Worm (Caenorhabditis elegans) whole organism, L4 larva: ENCODE data around the gene B0280.9.
A peak's percentile ranks its signal among the peaks of the same experiment; 100 is the strongest.

Experiments
- D1046.2 ChIP-seq: fragments of 200-800 bp; sonication (Bioruptor generic); IDR thresholded peaks from 2 replicates; pipeline ENCODE4 v1.3.6; 2022; ENCODE audit warnings: missing genetic modification characterization, missing compliant biosample characterization
- R02D3.7 ChIP-seq: fragments of 150-350 bp; sonication (generic microtip); optimal IDR thresholded peaks from 3 replicates; lab custom pipeline; 2014; ENCODE audit warnings: missing biosample characterization, missing genetic modification characterization
- ZK337.2 ChIP-seq: fragments of 200-800 bp; sonication (Bioruptor generic); IDR thresholded peaks from 2 replicates; pipeline ENCODE4 v1.3.6; 2022; ENCODE audit warnings: missing genetic modification reagents, missing genetic modification characterization, missing compliant biosample characterization
- aha-1 ChIP-seq: fragments of 150-350 bp; peaks from one replicate; lab custom pipeline; 2014; ENCODE audit warnings: missing biosample characterization, missing genetic modification characterization
- aly-2 ChIP-seq: sonication (generic microtip); optimal IDR thresholded peaks from 2 replicates; lab custom pipeline; 2018; ENCODE audit warnings: missing biosample characterization, missing genetic modification characterization
- attf-4 ChIP-seq: sonication (generic microtip); optimal IDR thresholded peaks from 3 replicates; lab custom pipeline; 2017; ENCODE audit warnings: missing biosample characterization, missing genetic modification characterization
- ceh-20 ChIP-seq: fragments of 200-800 bp; sonication (Bioruptor generic); IDR thresholded peaks from 2 replicates; pipeline ENCODE4 v1.3.6; 2022; ENCODE audit warnings: missing genetic modification reagents, missing genetic modification characterization, missing compliant biosample characterization
- ceh-32 ChIP-seq: sonication (generic microtip); optimal IDR thresholded peaks from 2 replicates; lab custom pipeline; 2016; ENCODE audit warnings: mild to moderate bottlenecking, missing genetic modification characterization, missing compliant biosample characterization; ENCODE audit not compliant: poor library complexity
- ces-1 ChIP-seq: fragments of 150-350 bp; sonication (generic microtip); optimal IDR thresholded peaks from 4 replicates; lab custom pipeline; 2014; ENCODE audit warnings: missing biosample characterization, missing genetic modification reagents, missing genetic modification characterization
- daf-16 ChIP-seq, 3 experiments: sonication (generic microtip); optimal IDR thresholded peaks; 2 replicates each; lab custom pipeline; 2016 to 2017; ENCODE audit warnings: missing genetic modification characterization in 3 of 3, missing genetic modification reagents in 3 of 3, mild to moderate bottlenecking in 2 of 3, missing compliant biosample characterization in 2 of 3, missing biosample characterization in 1 of 3, moderate library complexity in 1 of 3
- dmd-6 ChIP-seq: fragments of 200-800 bp; sonication (Bioruptor generic); IDR thresholded peaks from 2 replicates; pipeline ENCODE4 v1.3.6; 2022; ENCODE audit warnings: missing genetic modification reagents, missing genetic modification characterization, missing compliant biosample characterization
- dmd-9 ChIP-seq: fragments of 200-800 bp; sonication (Bioruptor generic); IDR thresholded peaks from 2 replicates; pipeline ENCODE4 v1.3.6; 2022; ENCODE audit warnings: missing genetic modification reagents, missing genetic modification characterization, missing compliant biosample characterization
- dve-1 ChIP-seq: sonication (generic microtip); optimal IDR thresholded peaks from 2 replicates; lab custom pipeline; 2017; ENCODE audit warnings: antibody characterized with exemption, mild to moderate bottlenecking, missing genetic modification characterization, missing compliant biosample characterization; ENCODE audit not compliant: insufficient read depth
- egl-43 ChIP-seq: fragments of 200-800 bp; sonication (Bioruptor generic); IDR thresholded peaks from 2 replicates; pipeline ENCODE4 v1.3.6; 2022; ENCODE audit warnings: missing genetic modification reagents, missing genetic modification characterization, missing compliant biosample characterization
- fkh-10 ChIP-seq: fragments of 150-350 bp; optimal IDR thresholded peaks from 2 replicates; lab custom pipeline; 2014; ENCODE audit warnings: missing biosample characterization, missing genetic modification reagents, missing genetic modification characterization
- fos-1 ChIP-seq: fragments of 150-350 bp; optimal IDR thresholded peaks from 2 replicates; lab custom pipeline; 2014; ENCODE audit warnings: missing biosample characterization, missing genetic modification characterization
- hlh-11 ChIP-seq: fragments of 200-800 bp; sonication (Bioruptor generic); optimal IDR thresholded peaks from 2 replicates; lab custom pipeline; 2018; ENCODE audit warnings: mild to moderate bottlenecking, missing genetic modification characterization, missing compliant biosample characterization
- hmg-1.1 ChIP-seq: fragments of 200-800 bp; sonication (Bioruptor generic); IDR thresholded peaks from 2 replicates; pipeline ENCODE4 v1.3.6; 2022; ENCODE audit warnings: missing genetic modification reagents, missing genetic modification characterization, missing compliant biosample characterization
- lin-1 ChIP-seq: fragments of 200-800 bp; sonication (Bioruptor generic); IDR thresholded peaks from 2 replicates; pipeline ENCODE4 v1.3.6; 2022; ENCODE audit warnings: missing genetic modification reagents, missing genetic modification characterization, missing compliant biosample characterization
- lin-13 ChIP-seq: fragments of 150-350 bp; optimal IDR thresholded peaks from 2 replicates; lab custom pipeline; 2014; ENCODE audit warnings: missing biosample characterization, missing genetic modification reagents, missing genetic modification characterization
- lin-15B ChIP-seq: fragments of 150-350 bp; sonication (generic microtip); optimal IDR thresholded peaks from 3 replicates; lab custom pipeline; 2014; ENCODE audit warnings: missing biosample characterization, missing genetic modification characterization
- lsy-2 ChIP-seq, 2 experiments: fragments of 150-350 bp in 1 of 2; sonication (generic microtip) in 1 of 2; optimal IDR thresholded peaks; 2 replicates each; lab custom pipeline; 2014 to 2017; ENCODE audit warnings: missing biosample characterization in 2 of 2, missing genetic modification characterization in 2 of 2
- madf-5 ChIP-seq, 2 experiments: fragments of 200-800 bp; sonication (Bioruptor generic); IDR thresholded peaks; 2 replicates each; pipeline ENCODE4 v1.3.6; 2022; ENCODE audit warnings: missing compliant biosample characterization in 2 of 2, missing genetic modification characterization in 2 of 2
- madf-9 ChIP-seq: fragments of 200-800 bp; sonication (Bioruptor generic); conservative IDR thresholded peaks from 2 replicates; pipeline ENCODE4 v1.3.6; 2022; ENCODE audit warnings: missing genetic modification reagents, missing genetic modification characterization, missing compliant biosample characterization
- mdt-29 ChIP-seq: fragments of 200-800 bp; sonication (Bioruptor generic); IDR thresholded peaks from 2 replicates; pipeline ENCODE4 v1.3.6; 2022; ENCODE audit warnings: missing genetic modification reagents, missing genetic modification characterization, missing compliant biosample characterization
- mxl-3 ChIP-seq: fragments of 200-800 bp; sonication (Bioruptor generic); optimal IDR thresholded peaks from 2 replicates; lab custom pipeline; 2018; ENCODE audit warnings: mild to moderate bottlenecking, missing genetic modification characterization, missing compliant biosample characterization
- nhr-10 ChIP-seq: fragments of 150-350 bp; optimal IDR thresholded peaks from 2 replicates; lab custom pipeline; 2014; ENCODE audit warnings: missing biosample characterization, missing genetic modification characterization
- nhr-11 ChIP-seq: fragments of 150-350 bp; optimal IDR thresholded peaks from 2 replicates; lab custom pipeline; 2014; ENCODE audit warnings: missing biosample characterization, missing genetic modification characterization
- nhr-28 ChIP-seq: fragments of 150-350 bp; optimal IDR thresholded peaks from 2 replicates; lab custom pipeline; 2014; ENCODE audit warnings: missing biosample characterization, missing genetic modification characterization
- nhr-41 ChIP-seq: fragments of 200-800 bp; sonication (Bioruptor generic); IDR thresholded peaks from 2 replicates; pipeline ENCODE4 v1.3.6; 2022; ENCODE audit warnings: missing genetic modification reagents, missing genetic modification characterization, missing compliant biosample characterization
- nhr-48 ChIP-seq: sonication (generic microtip); optimal IDR thresholded peaks from 2 replicates; lab custom pipeline; 2016; ENCODE audit warnings: mild to moderate bottlenecking, missing genetic modification characterization, missing compliant biosample characterization
- nhr-6 ChIP-seq: fragments of 150-350 bp; optimal IDR thresholded peaks from 2 replicates; lab custom pipeline; 2014; ENCODE audit warnings: missing biosample characterization, missing genetic modification characterization
- nhr-76 ChIP-seq: fragments of 150-350 bp; optimal IDR thresholded peaks from 2 replicates; lab custom pipeline; 2014; ENCODE audit warnings: missing biosample characterization, missing genetic modification characterization
- pqm-1 ChIP-seq: sonication (generic microtip); optimal IDR thresholded peaks from 2 replicates; lab custom pipeline; 2017; ENCODE audit warnings: missing biosample characterization, missing genetic modification characterization
- rbr-2 ChIP-seq: sonication (generic microtip); optimal IDR thresholded peaks from 2 replicates; lab custom pipeline; 2016; ENCODE audit warnings: missing genotype, missing genetic modification characterization, missing compliant biosample characterization
- spr-1 ChIP-seq: sonication (generic microtip); optimal IDR thresholded peaks from 2 replicates; lab custom pipeline; 2016; ENCODE audit warnings: mild to moderate bottlenecking, missing genetic modification characterization, missing compliant biosample characterization
- tag-97 ChIP-seq: fragments of 200-800 bp; sonication (Bioruptor generic); IDR thresholded peaks from 2 replicates; pipeline ENCODE4 v1.3.6; 2022; ENCODE audit warnings: missing genetic modification characterization, missing compliant biosample characterization
- unc-130 ChIP-seq: sonication (generic microtip); optimal IDR thresholded peaks from 2 replicates; lab custom pipeline; 2016; ENCODE audit warnings: missing genetic modification reagents, missing genetic modification characterization, missing compliant biosample characterization
- unc-62 ChIP-seq, 3 experiments: fragments of 150-350 bp in 1 of 3; sonication (generic microtip); optimal IDR thresholded peaks in 2 of 3; peaks in 1 of 3; 1 replicate in 1 of 3; 2 replicates in 2 of 3; lab custom pipeline; 2014 to 2017; ENCODE audit warnings: missing biosample characterization in 3 of 3, missing genetic modification characterization in 3 of 3, missing genetic modification reagents in 3 of 3, missing genotype in 1 of 3
- vab-7 ChIP-seq: fragments of 200-800 bp; sonication (Bioruptor generic); IDR thresholded peaks from 2 replicates; pipeline ENCODE4 v1.3.6; 2022; ENCODE audit warnings: missing genetic modification reagents, missing genetic modification characterization, missing compliant biosample characterization

The B0280.9 gene

DNA sequence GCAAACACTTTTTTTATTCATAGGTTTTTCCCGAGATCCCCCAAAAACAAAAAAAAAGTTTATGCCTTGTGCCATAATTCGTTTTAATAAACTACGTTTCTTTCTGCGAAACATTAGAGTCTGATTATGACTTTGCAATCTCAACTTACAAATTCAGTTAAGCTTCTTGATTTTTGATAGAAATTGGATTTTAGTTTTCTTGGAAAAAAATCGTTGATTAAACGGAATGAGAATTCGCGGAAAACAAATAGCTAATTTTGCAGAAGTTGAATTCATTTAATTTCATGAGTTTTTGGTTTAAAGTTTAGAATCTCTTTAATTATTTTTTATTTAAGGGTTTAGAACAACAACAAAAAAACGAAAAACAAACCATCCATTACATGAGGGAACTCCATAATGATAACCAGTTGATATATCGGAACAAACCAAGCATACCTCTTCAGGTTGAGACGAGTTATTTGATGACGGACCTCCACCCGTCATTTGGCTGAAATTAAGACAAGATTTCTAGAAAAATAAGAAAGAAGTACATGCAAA, 7.7 kb downstream of the B0280.9 start, which contains the start of gene nhr-10:
TSS of gene nhr-10 (minus strand) at position 487 of the 537 bp plus-strand sequence.
- TF ChIP-seq nhr-11 (peak; percentile 34), egl-43 (GFP tag; lab: Robert Waterston, UW) (0 out of 2 replicates have a peak, but pooled peaks have one; percentile 45), tag-97 (GFP tag; lab: Robert Waterston, UW) (no peak), lin-13 (GFP tag; lab: Kevin White, UChicago) (no peak), ces-1 (GFP tag; lab: Kevin White, UChicago) (peak; percentile 7), nhr-6 (tag; lab: Kevin White, UChicago) (no peak), madf-9 (GFP tag; lab: Robert Waterston, UW) (no peak), lsy-2 (tag; optimal IDR thresholded peaks at IDR 0.05; lab: Kevin White, UChicago) (peak in 1 of 2 experiments; percentile 44), attf-4 (tag; lab: Kevin White, UChicago) (no peak), unc-130 (GFP tag; lab: Kevin White, UChicago) (no peak), vab-7 (GFP tag; lab: Robert Waterston, UW) (no peak)
- TF ChIP-seq, all 104 proteins: peak for 4

DNA sequence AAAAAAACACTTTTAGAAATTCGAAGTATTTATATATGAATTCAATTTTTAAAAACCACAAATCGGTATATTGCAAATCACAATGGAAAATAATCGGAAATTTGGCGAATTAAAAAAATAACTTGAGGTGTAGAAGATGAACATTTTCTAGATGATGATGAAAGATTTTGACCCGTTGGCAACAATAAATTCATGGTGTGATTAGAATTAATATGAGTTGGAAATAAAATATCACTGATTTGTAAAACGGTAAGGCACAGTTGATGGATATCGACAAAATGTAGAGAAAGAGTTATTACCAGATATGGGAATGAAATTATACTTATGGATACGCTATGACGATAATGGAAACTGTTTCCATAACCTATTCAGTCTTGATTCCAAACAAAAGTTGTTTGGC, 10.4 kb downstream of the B0280.9 start:
- no peak for TF ChIP-seq nhr-76
- peak in 1 of 2 experiments; percentile 91 for TF ChIP-seq unc-62 (GFP tag; optimal IDR thresholded peaks at IDR 0.05 in 1 of 2; lab: Kevin White, UChicago)
- no peak for TF ChIP-seq unc-62 (tag; optimal IDR thresholded peaks at IDR 0.05; lab: Kevin White, UChicago)

DNA sequence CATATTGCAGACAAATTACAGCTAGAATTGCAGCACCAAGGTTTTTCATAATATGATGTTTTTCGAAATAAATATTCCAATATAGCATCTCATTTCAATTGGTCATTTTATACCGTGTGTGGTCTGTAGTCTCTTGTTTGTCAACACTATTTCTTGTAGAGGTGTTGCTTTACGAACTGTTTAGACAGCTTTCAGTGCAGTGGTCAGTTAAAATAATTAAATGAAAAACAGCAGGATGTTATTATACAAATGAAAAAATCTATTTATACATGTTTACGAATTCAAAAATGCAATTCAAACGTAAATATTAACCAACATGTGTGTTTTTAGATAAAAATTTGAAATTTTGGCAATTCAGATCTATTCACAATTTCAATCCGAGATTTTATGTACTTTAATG, 10.9 kb downstream of the B0280.9 start, which contains the start of gene B0280.7:
TSS of gene B0280.7 (minus strand) at position 101 of the 400 bp plus-strand sequence.
- TF ChIP-seq D1046.2 (GFP tag; lab: Robert Waterston, UW): no peak

DNA sequence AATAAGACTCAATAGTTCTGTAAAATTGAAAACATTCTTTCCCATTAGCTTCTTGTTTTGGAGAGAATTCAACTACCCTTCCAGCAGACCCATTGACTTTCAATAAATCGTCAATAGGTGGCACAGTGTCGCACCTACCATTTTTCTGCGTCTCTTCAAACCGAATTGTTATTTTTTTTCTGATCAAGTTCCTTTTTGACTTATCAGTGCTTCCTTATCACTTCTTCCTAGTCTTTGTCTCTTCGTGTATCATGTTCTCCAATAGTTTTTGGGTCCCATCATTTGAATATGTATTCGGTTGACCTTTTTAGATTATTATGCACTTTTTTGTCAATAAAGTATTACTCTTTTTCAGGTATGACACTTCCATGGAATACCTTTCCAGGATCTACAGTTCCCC, 14.7 kb downstream of the B0280.9 start, which contains the start of gene odd-1:
TSS of gene odd-1 (plus strand) at position 349 of the 400 bp plus-strand sequence.
- TF ChIP-seq nhr-28 (peak; percentile 30), pqm-1 (tag; lab: Kevin White, UChicago) (peak; percentile 77), dmd-6 (GFP tag; lab: Robert Waterston, UW) (peak; percentile 24; the same call in 1 of the 2 replicates), aha-1 (tag; lab: Kevin White, UChicago) (peak; percentile 82), lin-13 (GFP tag; lab: Kevin White, UChicago) (no peak), dve-1 (tag; lab: Kevin White, UChicago) (peak; percentile 33), nhr-76 (no peak), daf-16 (GFP tag; optimal IDR thresholded peaks at IDR 0.05; lab: Kevin White, UChicago) (no peak), daf-16 (tag; optimal IDR thresholded peaks at IDR 0.05; lab: Kevin White, UChicago) (peak; percentile 49), aly-2 (no peak), hlh-11 (tag; lab: Kevin White, UChicago) (peak; percentile 9)
- TF ChIP-seq, all 104 proteins: peak for 7

DNA sequence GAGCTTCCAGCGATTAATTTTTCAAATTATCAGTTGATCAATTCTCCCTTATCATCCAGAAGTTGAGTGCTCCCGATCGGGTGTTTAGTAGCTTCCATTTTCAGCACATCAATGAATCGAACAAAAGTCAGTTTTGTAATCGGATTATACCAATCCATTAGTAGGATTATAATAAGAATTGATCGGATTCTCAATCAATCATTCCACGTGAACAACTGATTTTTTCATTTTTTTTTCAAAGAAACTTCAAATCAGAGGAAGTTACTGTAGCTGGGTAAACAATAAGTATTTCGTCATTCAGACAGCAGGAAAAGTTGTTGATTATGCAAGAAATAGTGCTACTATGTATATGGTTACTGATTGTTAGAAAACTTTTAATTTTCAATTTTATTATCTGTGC, 15.8 kb downstream of the B0280.9 start:
- TF ChIP-seq fos-1 (no peak), hmg-1.1 (GFP tag; lab: Robert Waterston, UW) (no peak), ceh-20 (no peak), nhr-6 (tag; lab: Kevin White, UChicago) (no peak), fkh-10 (GFP tag; lab: Kevin White, UChicago) (no peak), nhr-28 (peak; percentile 14), daf-16 (GFP tag; optimal IDR thresholded peaks at IDR 0.05; lab: Kevin White, UChicago) (no peak), daf-16 (tag; optimal IDR thresholded peaks at IDR 0.05; lab: Kevin White, UChicago) (peak; percentile 85), dmd-6 (GFP tag; lab: Robert Waterston, UW) (peak; percentile 14; the same call in 1 of the 2 replicates), lin-1 (GFP tag; lab: Robert Waterston, UW) (0 out of 2 replicates have a peak, but pooled peaks have one; percentile 21), spr-1 (tag; lab: Kevin White, UChicago) (no peak), dmd-9 (GFP tag; lab: Robert Waterston, UW) (no peak), tag-97 (GFP tag; lab: Robert Waterston, UW) (no peak), unc-130 (GFP tag; lab: Kevin White, UChicago) (no peak), hlh-11 (tag; lab: Kevin White, UChicago) (peak; percentile 57), nhr-10 (no peak), nhr-11 (no peak), R02D3.7 (no peak), lin-15B (no peak), pqm-1 (tag; lab: Kevin White, UChicago) (peak; percentile 62), mdt-29 (GFP tag; lab: Robert Waterston, UW) (no peak), rbr-2 (tag; lab: Kevin White, UChicago) (no peak), ceh-32 (tag; lab: Kevin White, UChicago) (no peak), madf-5 (GFP tag; IDR thresholded peaks at IDR 0.05; lab: Robert Waterston, UW) (no peak), ZK337.2 (no peak), nhr-41 (no peak), nhr-48 (tag; lab: Kevin White, UChicago) (no peak), mxl-3 (GFP tag; lab: Kevin White, UChicago) (no peak)
